Worm (Caenorhabditis elegans) whole organism, late embryonic: ENCODE results near the gene ptr-25.

Experiments
- C08G9.2 ChIP-seq: sonication (generic microtip); optimal IDR thresholded peaks from 2 replicates; lab custom pipeline; 2016; ENCODE audit warnings: mild to moderate bottlenecking, missing genetic modification characterization, moderate library complexity, missing compliant biosample characterization
- C38D4.7 ChIP-seq: fragments of 200-800 bp; sonication (Bioruptor generic); optimal IDR thresholded peaks from 2 replicates; lab custom pipeline; 2018; ENCODE audit warnings: mild to moderate bottlenecking, missing genetic modification characterization, moderate library complexity, missing compliant biosample characterization
- F13H6.1 ChIP-seq: sonication (generic microtip); optimal IDR thresholded peaks from 2 replicates; lab custom pipeline; 2016; ENCODE audit warnings: missing genetic modification characterization, missing compliant biosample characterization
- K02D7.2 ChIP-seq: sonication (generic microtip); optimal IDR thresholded peaks from 2 replicates; lab custom pipeline; 2017; ENCODE audit warnings: mild to moderate bottlenecking, missing genetic modification characterization, missing compliant biosample characterization
- ahr-1 ChIP-seq: sonication (generic microtip); optimal IDR thresholded peaks from 2 replicates; lab custom pipeline; 2016; ENCODE audit warnings: missing genetic modification characterization, missing compliant biosample characterization
- ceh-14 ChIP-seq: sonication (generic microtip); optimal IDR thresholded peaks from 2 replicates; lab custom pipeline; 2016; ENCODE audit warnings: missing genotype, missing genetic modification characterization, missing compliant biosample characterization
- ceh-18 ChIP-seq: sonication (generic microtip); optimal IDR thresholded peaks from 2 replicates; lab custom pipeline; 2016; ENCODE audit warnings: missing genetic modification characterization, missing compliant biosample characterization
- ceh-19 ChIP-seq: fragments of 200-800 bp; sonication (Bioruptor generic); optimal IDR thresholded peaks from 2 replicates; lab custom pipeline; 2018; ENCODE audit warnings: mild to moderate bottlenecking, missing genetic modification characterization, missing compliant biosample characterization
- ceh-30 ChIP-seq: fragments of 150-350 bp; optimal IDR thresholded peaks from 2 replicates; lab custom pipeline; 2014; ENCODE audit warnings: missing biosample characterization, missing genetic modification characterization
- ceh-34 ChIP-seq: sonication (generic microtip); optimal IDR thresholded peaks from 2 replicates; lab custom pipeline; 2016; ENCODE audit warnings: mild to moderate bottlenecking, missing genetic modification characterization, missing compliant biosample characterization
- ceh-45 ChIP-seq: fragments of 200-800 bp; sonication (Bioruptor generic); IDR thresholded peaks from 2 replicates; pipeline ENCODE4 v1.3.6; 2022; ENCODE audit warnings: missing genetic modification reagents, missing genetic modification characterization, missing compliant biosample characterization
- ceh-9 ChIP-seq: sonication (generic microtip); optimal IDR thresholded peaks from 2 replicates; lab custom pipeline; 2016; ENCODE audit warnings: mild to moderate bottlenecking, missing genetic modification characterization, inconsistent platforms, missing compliant biosample characterization
- dve-1 ChIP-seq: sonication (generic microtip); optimal IDR thresholded peaks from 2 replicates; lab custom pipeline; 2017; ENCODE audit warnings: antibody characterized with exemption, mild to moderate bottlenecking, missing genetic modification characterization, missing compliant biosample characterization
- elt-2 ChIP-seq: sonication (generic microtip); optimal IDR thresholded peaks from 2 replicates; lab custom pipeline; 2016; ENCODE audit warnings: missing genetic modification reagents, missing genetic modification characterization, missing compliant biosample characterization
- elt-4 ChIP-seq: sonication (generic microtip); optimal IDR thresholded peaks from 2 replicates; lab custom pipeline; 2016; ENCODE audit warnings: missing genetic modification characterization, missing compliant biosample characterization
- ets-4 ChIP-seq: sonication (generic microtip); optimal IDR thresholded peaks from 2 replicates; lab custom pipeline; 2016; ENCODE audit warnings: missing genetic modification characterization, missing compliant biosample characterization
- eyg-1 ChIP-seq: sonication (generic microtip); optimal IDR thresholded peaks from 2 replicates; lab custom pipeline; 2016; ENCODE audit warnings: missing genotype, missing genetic modification characterization, missing compliant biosample characterization
- fax-1 ChIP-seq: sonication (generic microtip); optimal IDR thresholded peaks from 2 replicates; lab custom pipeline; 2016; ENCODE audit warnings: missing genotype, missing genetic modification characterization, missing compliant biosample characterization
- fkh-6 ChIP-seq: sonication (generic microtip); optimal IDR thresholded peaks from 2 replicates; lab custom pipeline; 2016; ENCODE audit warnings: missing genetic modification characterization, missing compliant biosample characterization
- hlh-13 ChIP-seq: fragments of 200-800 bp; sonication (Bioruptor generic); optimal IDR thresholded peaks from 2 replicates; lab custom pipeline; 2018; ENCODE audit warnings: mild to moderate bottlenecking, missing genetic modification characterization, missing compliant biosample characterization
- lin-11 ChIP-seq: fragments of 200-800 bp; sonication (Bioruptor generic); optimal IDR thresholded peaks from 2 replicates; lab custom pipeline; 2018; ENCODE audit warnings: mild to moderate bottlenecking, missing genetic modification characterization, missing compliant biosample characterization
- nfya-1 ChIP-seq: sonication (generic microtip); optimal IDR thresholded peaks from 2 replicates; lab custom pipeline; 2017; ENCODE audit warnings: missing genetic modification characterization, mild to moderate bottlenecking, missing compliant biosample characterization, antibody characterized with exemption, moderate library complexity
- nhr-11 ChIP-seq: fragments of 150-350 bp; optimal IDR thresholded peaks from 2 replicates; lab custom pipeline; 2014; ENCODE audit warnings: missing biosample characterization, missing genetic modification characterization
- nhr-232 ChIP-seq: sonication (generic microtip); optimal IDR thresholded peaks from 2 replicates; lab custom pipeline; 2016; ENCODE audit warnings: missing genetic modification characterization, missing compliant biosample characterization
- pat-9 ChIP-seq: fragments of 200-800 bp; sonication (Bioruptor generic); optimal IDR thresholded peaks from 2 replicates; lab custom pipeline; 2018; ENCODE audit warnings: mild to moderate bottlenecking, missing genetic modification characterization, moderate library complexity, missing compliant biosample characterization
- pax-1 ChIP-seq: fragments of 150-350 bp; optimal IDR thresholded peaks from 2 replicates; lab custom pipeline; 2014; ENCODE audit warnings: missing biosample characterization, missing genetic modification characterization
- pha-2 ChIP-seq: sonication (generic microtip); optimal IDR thresholded peaks from 2 replicates; lab custom pipeline; 2017; ENCODE audit warnings: mild to moderate bottlenecking, missing genetic modification characterization, missing compliant biosample characterization
- pha-4 ChIP-seq: fragments of 150-350 bp; optimal IDR thresholded peaks from 2 replicates; lab custom pipeline; 2018; ENCODE audit warnings: missing biosample characterization, missing genetic modification reagents, missing genetic modification characterization
- pros-1 ChIP-seq: fragments of 150-350 bp; optimal IDR thresholded peaks from 2 replicates; lab custom pipeline; 2014; ENCODE audit warnings: missing biosample characterization, missing genetic modification reagents, missing genetic modification characterization
- ref-2 ChIP-seq: sonication (generic microtip); optimal IDR thresholded peaks from 2 replicates; lab custom pipeline; 2016; ENCODE audit warnings: missing genetic modification characterization, missing compliant biosample characterization
- sdc-2 ChIP-seq: sonication (generic microtip); optimal IDR thresholded peaks from 2 replicates; lab custom pipeline; 2016; ENCODE audit warnings: missing genotype, missing genetic modification characterization, missing compliant biosample characterization
- syd-9 ChIP-seq: sonication (generic microtip); optimal IDR thresholded peaks from 2 replicates; lab custom pipeline; 2016; ENCODE audit warnings: mild to moderate bottlenecking, missing genetic modification characterization, moderate library complexity, missing compliant biosample characterization
- unc-55 ChIP-seq: sonication (generic microtip); optimal IDR thresholded peaks from 2 replicates; lab custom pipeline; 2017; ENCODE audit warnings: missing biosample characterization, missing genetic modification reagents, missing genetic modification characterization
- unc-86 ChIP-seq: sonication (generic microtip); optimal IDR thresholded peaks from 2 replicates; lab custom pipeline; 2016; ENCODE audit warnings: missing genetic modification characterization, missing compliant biosample characterization
- ztf-16 ChIP-seq: sonication (generic microtip); optimal IDR thresholded peaks from 2 replicates; lab custom pipeline; 2017; ENCODE audit warnings: missing genetic modification characterization, missing compliant biosample characterization

Gene ptr-25

DNA sequence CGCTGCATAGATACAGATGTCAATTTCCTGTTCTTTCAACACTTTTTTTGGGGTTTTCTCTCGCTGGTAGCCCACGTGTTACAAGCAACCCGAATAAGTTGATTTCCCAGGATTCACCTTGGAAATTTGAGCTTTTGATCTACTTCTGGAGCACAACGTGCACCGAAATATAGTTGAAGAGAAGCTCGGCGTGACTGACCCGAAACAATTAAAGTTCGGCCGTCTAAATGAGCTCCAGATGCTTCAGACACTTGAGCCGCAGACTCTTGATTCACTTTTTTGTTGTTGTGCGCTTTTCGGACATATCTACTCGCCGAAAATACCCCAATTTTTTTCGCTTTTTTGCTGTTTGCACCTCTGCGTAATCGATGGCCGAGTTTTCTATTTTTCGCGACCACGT lies 31.0 kb downstream of the ptr-25 start:
- TF ChIP-seq pax-1 (tag; lab: Kevin White, UChicago) (no peak), ceh-19 (GFP tag; lab: Kevin White, UChicago) (no peak), K02D7.2 (tag; lab: Kevin White, UChicago) (no peak), C38D4.7 (GFP tag; lab: Kevin White, UChicago) (no peak), hlh-13 (GFP tag; lab: Kevin White, UChicago) (no peak), ztf-16 (no peak), ceh-14 (tag; lab: Kevin White, UChicago) (no peak), nfya-1 (tag; lab: Kevin White, UChicago) (no peak), F13H6.1 (tag; lab: Kevin White, UChicago) (no peak), ceh-30 (tag; lab: Kevin White, UChicago) (no peak), ref-2 (tag; lab: Kevin White, UChicago) (no peak), ceh-9 (no peak), sdc-2 (tag; lab: Kevin White, UChicago) (no peak), pha-4 (no peak), eyg-1 (tag; lab: Kevin White, UChicago) (no peak), unc-55 (GFP tag; lab: Kevin White, UChicago) (no peak), nhr-11 (no peak), pat-9 (tag; lab: Kevin White, UChicago) (no peak), pha-2 (tag; lab: Kevin White, UChicago) (no peak), ahr-1 (tag; lab: Kevin White, UChicago) (no peak)

DNA sequence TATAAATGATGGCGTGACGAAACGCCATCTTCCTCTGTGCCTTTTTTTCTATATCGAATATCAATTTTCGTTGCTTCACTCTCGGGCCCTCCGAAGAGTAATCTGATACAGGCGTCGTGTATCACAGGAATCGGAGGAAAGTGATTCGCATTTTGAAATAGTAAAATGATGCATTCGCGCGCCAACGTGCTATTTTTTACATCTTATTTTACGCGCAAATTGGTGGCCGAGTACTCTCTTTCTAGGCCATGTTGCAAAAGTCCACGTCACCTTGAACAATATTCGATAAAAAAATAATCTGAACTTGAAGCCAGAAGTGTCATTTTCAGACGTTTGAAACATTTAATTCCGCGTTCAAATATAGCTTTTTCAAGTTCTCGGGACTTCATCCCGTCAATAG lies 31.7 kb downstream of the ptr-25 start:
- TF ChIP-seq ets-4, result no peak
- TF ChIP-seq ceh-34 (tag; lab: Kevin White, UChicago), result peak; percentile 43
- TF ChIP-seq ceh-45 (GFP tag; lab: Robert Waterston, UW), result no peak

DNA sequence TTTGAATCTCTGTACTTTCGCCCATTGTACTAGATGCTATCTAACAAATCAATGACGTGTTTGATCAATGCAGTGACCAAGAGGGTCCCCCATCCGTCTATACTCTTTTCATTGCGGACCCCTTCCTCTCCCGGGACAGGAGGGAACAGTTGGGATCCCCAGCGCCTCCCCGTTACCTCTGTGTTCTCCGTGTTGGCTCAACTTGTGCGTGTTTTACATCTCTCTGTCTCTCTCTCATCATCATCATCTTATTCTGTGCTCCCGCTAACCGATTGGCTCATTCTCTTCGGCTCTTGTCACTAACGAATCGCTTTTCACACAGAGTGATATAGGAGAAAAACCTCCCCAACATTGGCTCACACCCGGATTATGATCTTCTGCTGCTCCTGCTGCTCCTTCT lies 32.6 kb downstream of the ptr-25 start, which contains the start of gene unc-49:
Gene unc-49 (plus strand): TSS at position 240 of the 400 bp plus-strand sequence.
- no peak for TF ChIP-seq unc-86 (tag; lab: Kevin White, UChicago)
- TF ChIP-seq syd-9 (tag; lab: Kevin White, UChicago), result peak; percentile 41
- TF ChIP-seq C08G9.2 (tag; lab: Kevin White, UChicago), result peak; percentile 12
- no peak for TF ChIP-seq pax-1 (tag; lab: Kevin White, UChicago)
- peak; percentile 26 for TF ChIP-seq ceh-18 (tag; lab: Kevin White, UChicago)

DNA sequence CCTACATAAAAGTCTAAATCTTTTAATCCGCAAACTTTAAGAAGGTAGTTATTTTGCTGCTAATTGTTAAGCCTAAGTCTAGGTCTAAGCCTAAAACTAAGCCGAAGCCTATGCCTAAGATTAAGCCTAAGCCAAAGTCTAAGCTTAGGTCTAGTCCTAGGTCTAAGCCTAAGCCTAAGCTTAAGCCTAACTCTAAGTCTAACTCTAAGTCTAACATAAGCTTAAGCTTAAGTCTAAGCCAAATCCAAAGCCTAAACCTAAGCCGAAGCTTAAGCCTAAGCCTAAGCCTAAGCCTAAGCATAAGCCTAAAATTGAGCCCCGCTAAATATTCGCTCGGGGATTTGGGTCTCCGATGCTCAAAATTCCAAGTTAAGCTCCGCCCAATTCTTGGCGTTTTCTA lies 33.3 kb downstream of the ptr-25 start:
- TF ChIP-seq fkh-6 (no peak), dve-1 (tag; lab: Kevin White, UChicago) (peak; percentile 53)

DNA sequence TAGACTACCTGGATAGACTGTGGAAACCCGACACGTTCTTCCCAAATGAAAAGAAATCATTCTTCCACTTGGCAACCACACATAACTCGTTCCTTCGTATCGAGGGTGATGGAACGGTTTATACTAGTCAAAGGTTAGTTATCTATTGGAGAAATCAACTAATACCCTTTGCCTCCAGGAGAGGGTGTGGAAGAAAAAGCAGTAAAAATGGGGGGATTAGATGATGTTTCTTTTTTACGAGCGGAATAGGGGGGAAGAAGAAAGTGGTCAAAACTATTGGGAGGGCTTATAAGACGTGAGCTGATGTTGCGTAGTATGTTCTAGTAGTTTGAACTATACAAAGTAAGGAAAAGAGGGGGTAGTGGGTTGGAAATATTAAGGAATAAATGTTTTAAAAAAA lies 35.1 kb downstream of the ptr-25 start:
- no peak for TF ChIP-seq fax-1 (tag; lab: Kevin White, UChicago)
- TF ChIP-seq pha-2 (tag; lab: Kevin White, UChicago), result no peak
- TF ChIP-seq nhr-232 (tag; lab: Kevin White, UChicago), result no peak
- TF ChIP-seq ztf-16, result no peak
- TF ChIP-seq elt-4 (tag; lab: Kevin White, UChicago), result no peak
- TF ChIP-seq pros-1 (tag; lab: Kevin White, UChicago), result no peak
- no peak for TF ChIP-seq sdc-2 (tag; lab: Kevin White, UChicago)
- no peak for TF ChIP-seq dve-1 (tag; lab: Kevin White, UChicago)
- TF ChIP-seq lin-11 (tag; lab: Kevin White, UChicago), result no peak
- no peak for TF ChIP-seq ref-2 (tag; lab: Kevin White, UChicago)
- no peak for TF ChIP-seq ceh-45 (GFP tag; lab: Robert Waterston, UW)
- TF ChIP-seq syd-9 (tag; lab: Kevin White, UChicago), result no peak
- no peak for TF ChIP-seq elt-2 (tag; lab: Kevin White, UChicago)
